Worm (Caenorhabditis elegans): ENCODE data around the gene E04F6.9.

Gene E04F6.9

ce11 chrII:7166768-7167167, 45.2 kb downstream of the E04F6.9 start:
- no peak for TF ChIP-seq lin-13 (GFP tag; optimal IDR thresholded peaks at IDR 0.05)
- peak; percentile 55 for TF ChIP-seq elt-2 (tag; optimal IDR thresholded peaks at IDR 0.05)

- no peak for TF ChIP-seq C04F5.9 (tag; optimal IDR thresholded peaks at IDR 0.05)
- peak; percentile 26 for TF ChIP-seq nhr-85 (tag)
Observed at ce11 chrII:7165749-7166148, 46.2 kb downstream of the E04F6.9 start, which contains the start of gene mfsd-13.2. Gene mfsd-13.2, minus strand, starts transcription at chrII:7165849.
